Worm (Caenorhabditis elegans) whole organism, late embryonic: ENCODE results near the gene pqn-31.

ENCODE experiments used
- Y22D7AL.16 ChIP-seq: sonication (generic microtip); optimal IDR thresholded peaks from 2 replicates; lab custom pipeline; 2016; ENCODE audit warnings: missing genetic modification characterization, missing compliant biosample characterization
- ama-1 ChIP-seq: fragments of 150-350 bp; optimal IDR thresholded peaks from 2 replicates; lab custom pipeline; 2014
- ceh-2 ChIP-seq: sonication (generic microtip); optimal IDR thresholded peaks from 2 replicates; lab custom pipeline; 2016; ENCODE audit warnings: missing genotype, missing genetic modification characterization, missing compliant biosample characterization
- dmd-4 ChIP-seq: sonication (generic microtip); optimal IDR thresholded peaks from 2 replicates; lab custom pipeline; 2016; ENCODE audit warnings: borderline replicate concordance, missing genetic modification characterization, missing compliant biosample characterization
- hlh-15 ChIP-seq: sonication (generic microtip); optimal IDR thresholded peaks from 2 replicates; lab custom pipeline; 2016; ENCODE audit warnings: missing genetic modification characterization, missing compliant biosample characterization
- nhr-11 ChIP-seq: fragments of 150-350 bp; optimal IDR thresholded peaks from 2 replicates; lab custom pipeline; 2014; ENCODE audit warnings: missing biosample characterization, missing genetic modification characterization
- npax-4 ChIP-seq: sonication (generic microtip); optimal IDR thresholded peaks from 2 replicates; lab custom pipeline; 2016; ENCODE audit warnings: missing genetic modification characterization, missing compliant biosample characterization
- pha-4 ChIP-seq: fragments of 150-350 bp; optimal IDR thresholded peaks from 2 replicates; lab custom pipeline; 2018; ENCODE audit warnings: missing biosample characterization, missing genetic modification reagents, missing genetic modification characterization
- sox-2 ChIP-seq: fragments of 200-800 bp; sonication (Bioruptor generic); IDR thresholded peaks from 2 replicates; pipeline ENCODE4 v1.3.6; 2022; ENCODE audit warnings: missing genetic modification reagents, missing genetic modification characterization, missing compliant biosample characterization
- syd-9 ChIP-seq: sonication (generic microtip); optimal IDR thresholded peaks from 2 replicates; lab custom pipeline; 2016; ENCODE audit warnings: mild to moderate bottlenecking, missing genetic modification characterization, moderate library complexity, missing compliant biosample characterization
- tbx-2 ChIP-seq: sonication (generic microtip); optimal IDR thresholded peaks from 2 replicates; lab custom pipeline; 2016; ENCODE audit warnings: missing genetic modification characterization, missing compliant biosample characterization
- unc-86 ChIP-seq: sonication (generic microtip); optimal IDR thresholded peaks from 2 replicates; lab custom pipeline; 2016; ENCODE audit warnings: missing genetic modification characterization, missing compliant biosample characterization

- no peak for TF ChIP-seq tbx-2 (tag; lab: Kevin White, UChicago)
- TF ChIP-seq hlh-15: no peak
- no peak for TF ChIP-seq unc-86 (tag; lab: Kevin White, UChicago)
- no peak for TF ChIP-seq pha-4 (tag; lab: Kevin White, UChicago)
- TF ChIP-seq ama-1 (lab: Kevin White, UChicago): no peak
- TF ChIP-seq nhr-11 (tag; lab: Kevin White, UChicago): no peak
- no peak for TF ChIP-seq syd-9 (tag; lab: Kevin White, UChicago)
- no peak for TF ChIP-seq dmd-4
- TF ChIP-seq ceh-2 (tag; lab: Kevin White, UChicago): no peak
- no peak for TF ChIP-seq sox-2
- TF ChIP-seq npax-4 (tag; lab: Kevin White, UChicago): no peak
- TF ChIP-seq Y22D7AL.16: no peak
Measured at ce11 chrV:9132043-9132442, 22.7 kb downstream of the pqn-31 start, which contains the start of gene F21C10.1.
